Worm (Caenorhabditis elegans): ENCODE measurements around the gene nhr-175.

ce11 chrV:13899213-13899612, 32.7 kb downstream of the nhr-175 start, which contains the start of gene oac-3:
- TF ChIP-seq unc-62 (GFP tag; optimal IDR thresholded peaks at IDR 0.05) (no peak), nhr-28 (tag; optimal IDR thresholded peaks at IDR 0.05) (no peak), blmp-1 (tag; optimal IDR thresholded peaks at IDR 0.05) (no peak), nhr-12 (tag; optimal IDR thresholded peaks at IDR 0.05) (no peak), elt-1 (tag; optimal IDR thresholded peaks at IDR 0.05; ENCODE audit: borderline replicate concordance, insufficient read depth) (no peak), sem-2 (GFP tag; optimal IDR thresholded peaks at IDR 0.05) (no peak), flh-1 (GFP tag; optimal IDR thresholded peaks at IDR 0.05) (no peak)

Data from whole organism, mixed stage, embryonic.